Worm (Caenorhabditis elegans): ENCODE measurements around the gene C55B6.5.

The C55B6.5 gene

DNA sequence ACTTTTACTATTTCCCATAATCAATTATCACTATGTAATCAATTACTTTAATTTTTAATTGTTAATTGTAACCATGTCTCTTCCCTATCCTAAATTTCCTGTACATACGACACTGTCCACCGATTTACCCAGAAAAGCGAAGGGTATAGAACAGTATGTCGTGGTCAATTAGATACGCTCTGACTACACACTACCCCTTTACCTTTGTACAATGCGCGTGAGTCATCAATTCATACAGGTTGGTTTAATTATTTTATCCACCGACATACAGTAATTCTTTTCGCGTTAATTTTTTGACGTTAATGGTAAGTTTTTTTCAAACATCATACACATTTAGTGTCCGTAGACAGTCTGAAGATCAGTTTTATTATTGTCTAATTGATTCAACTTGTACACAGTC is 23.5 kb downstream of the C55B6.5 start (continued):
- no peak for TF ChIP-seq sdz-12 (GFP tag; optimal IDR thresholded peaks at IDR 0.05)
- TF ChIP-seq zfp-2 (tag; optimal IDR thresholded peaks at IDR 0.05), result peak; percentile 47
- TF ChIP-seq nhr-111 (GFP tag; optimal IDR thresholded peaks at IDR 0.05), result no peak
- TF ChIP-seq zfp-3 (GFP tag; conservative IDR thresholded peaks at IDR 0.05), result peak; percentile 90
- no peak for TF ChIP-seq egl-27 (tag; optimal IDR thresholded peaks at IDR 0.05)
- TF ChIP-seq nhr-41 (GFP tag; IDR thresholded peaks at IDR 0.05), result no peak
- 0 out of 2 replicates have a peak, but pooled peaks have one; percentile 53 for TF ChIP-seq mxl-2 (GFP tag; conservative IDR thresholded peaks at IDR 0.05)
- peak; percentile 89 for TF ChIP-seq madf-9 (GFP tag; conservative IDR thresholded peaks at IDR 0.05)
- TF ChIP-seq set-16 (GFP tag; IDR thresholded peaks at IDR 0.05), result no peak
- no peak for TF ChIP-seq ZK546.5 (tag; optimal IDR thresholded peaks at IDR 0.05)
- no peak for TF ChIP-seq snpc-1.2 (GFP tag; IDR thresholded peaks at IDR 0.05)
- TF ChIP-seq dve-1 (tag; optimal IDR thresholded peaks at IDR 0.05; ENCODE audit: insufficient read depth), result peak; percentile 98
- TF ChIP-seq lim-7 (GFP tag; IDR thresholded peaks at IDR 0.05), result no peak
- peak; percentile 88 for TF ChIP-seq spr-1 (tag; optimal IDR thresholded peaks at IDR 0.05)
- peak; percentile 18 to 80 for TF ChIP-seq mdl-1 (tag; optimal IDR thresholded peaks at IDR 0.05)
- TF ChIP-seq hif-1 (tag; optimal IDR thresholded peaks at IDR 0.05), result peak in 1 of 2 experiments; percentile 51
- no peak for TF ChIP-seq zag-1 (tag; optimal IDR thresholded peaks at IDR 0.05)
- TF ChIP-seq nhr-237 (tag; optimal IDR thresholded peaks at IDR 0.05), result peak; percentile 72
- TF ChIP-seq snpc-4 (tag; optimal IDR thresholded peaks at IDR 0.05), result no peak
- no peak for TF ChIP-seq F44E2.7 (GFP tag; IDR thresholded peaks at IDR 0.05)
- TF ChIP-seq ztf-11 (tag; optimal IDR thresholded peaks at IDR 0.05), result no peak
- no peak for TF ChIP-seq ZK337.2 (GFP tag; IDR thresholded peaks at IDR 0.05)
- no peak for TF ChIP-seq ceh-44 (GFP tag; IDR thresholded peaks at IDR 0.05)
- TF ChIP-seq F10B5.3 (tag; optimal IDR thresholded peaks at IDR 0.05), result peak; percentile 66
- TF ChIP-seq nhr-11 (tag; optimal IDR thresholded peaks at IDR 0.05), result peak; percentile 75
- no peak for TF ChIP-seq unc-39 (tag; optimal IDR thresholded peaks at IDR 0.05)
- TF ChIP-seq Y5F2A.4 (GFP tag; optimal IDR thresholded peaks at IDR 0.05), result no peak
- peak; percentile 83 for TF ChIP-seq nhr-48 (tag; optimal IDR thresholded peaks at IDR 0.05)
- TF ChIP-seq mxl-3 (GFP tag; optimal IDR thresholded peaks at IDR 0.05), result peak; percentile 90
- TF ChIP-seq nhr-102 (tag; optimal IDR thresholded peaks at IDR 0.05), result peak; percentile 98
- peak; percentile 89 for TF ChIP-seq php-3 (GFP tag; IDR thresholded peaks at IDR 0.05)
- no peak for TF ChIP-seq ctbp-1 (GFP tag; IDR thresholded peaks at IDR 0.05)
- TF ChIP-seq daf-16 (GFP tag; optimal IDR thresholded peaks at IDR 0.05), result peak; percentile 76 to 91
- TF ChIP-seq daf-16 (tag; optimal IDR thresholded peaks at IDR 0.05), result peak; percentile 86
- TF ChIP-seq madf-5 (GFP tag; IDR thresholded peaks at IDR 0.05), result no peak
- peak; percentile 83 for TF ChIP-seq ceh-20 (GFP tag; IDR thresholded peaks at IDR 0.05)
- TF ChIP-seq skn-1 (tag; optimal IDR thresholded peaks at IDR 0.05), result no peak
- TF ChIP-seq lin-15B (tag; optimal IDR thresholded peaks at IDR 0.05), result no peak
- TF ChIP-seq fos-1 (tag; optimal IDR thresholded peaks at IDR 0.05), result peak; percentile 60
- peak; percentile 93 for TF ChIP-seq hlh-11 (tag; optimal IDR thresholded peaks at IDR 0.05)
- no peak for TF ChIP-seq F49E8.2 (tag; optimal IDR thresholded peaks at IDR 0.05; ENCODE audit: borderline replicate concordance)
- peak; percentile 83 to 92 for TF ChIP-seq lsy-2 (tag; optimal IDR thresholded peaks at IDR 0.05)
- no peak for TF ChIP-seq daf-19 (GFP tag; conservative IDR thresholded peaks at IDR 0.05)
- peak; percentile 12 for TF ChIP-seq ces-1 (GFP tag; optimal IDR thresholded peaks at IDR 0.05)
- TF ChIP-seq attf-4 (tag; optimal IDR thresholded peaks at IDR 0.05), result no peak
- TF ChIP-seq aly-2 (tag; optimal IDR thresholded peaks at IDR 0.05), result no peak
- TF ChIP-seq arid-1 (GFP tag; conservative IDR thresholded peaks at IDR 0.05), result no peak
- peak; percentile 97 for TF ChIP-seq T26A8.4 (GFP tag; IDR thresholded peaks at IDR 0.05)
- peak; percentile 84 for TF ChIP-seq lin-13 (GFP tag; optimal IDR thresholded peaks at IDR 0.05)
- TF ChIP-seq duxl-1 (tag; optimal IDR thresholded peaks at IDR 0.05; ENCODE audit: poor library complexity), result peak; percentile 97
- 0 out of 2 replicates have a peak, but pooled peaks have one; percentile 16 for TF ChIP-seq daf-8 (GFP tag; IDR thresholded peaks at IDR 0.05)
- TF ChIP-seq ceh-82 (tag; optimal IDR thresholded peaks at IDR 0.05), result no peak
